Worm (Caenorhabditis elegans) whole organism, midembryonic: ENCODE data around the gene F23D12.4.

Experiments
- T22C8.4 ChIP-seq: fragments of 200-800 bp; sonication (Bioruptor generic); IDR thresholded peaks from 2 replicates; pipeline ENCODE4 v1.3.6; 2022; ENCODE audit warnings: missing genetic modification characterization, missing compliant biosample characterization
- cog-1 ChIP-seq: sonication (generic microtip); optimal IDR thresholded peaks from 2 replicates; lab custom pipeline; 2016; ENCODE audit warnings: missing genetic modification characterization, missing compliant biosample characterization
- flt-1 ChIP-seq: fragments of 200-800 bp; sonication (Bioruptor generic); IDR thresholded peaks from 2 replicates; pipeline ENCODE4 v1.3.6; 2022; ENCODE audit warnings: missing genetic modification characterization, missing compliant biosample characterization
- med-1 ChIP-seq: sonication (generic microtip); optimal IDR thresholded peaks from 2 replicates; lab custom pipeline; 2017; ENCODE audit warnings: missing genetic modification characterization, mild to moderate bottlenecking, missing compliant biosample characterization, antibody characterized with exemption, missing genetic modification reagents; ENCODE audit not compliant: insufficient read depth
- ref-1 ChIP-seq: fragments of 200-800 bp; sonication (Bioruptor generic); conservative IDR thresholded peaks from 2 replicates; pipeline ENCODE4 v1.3.6; 2022; ENCODE audit warnings: missing genetic modification reagents, missing genetic modification characterization, missing compliant biosample characterization
- tab-1 ChIP-seq: fragments of 200-800 bp; sonication (Bioruptor generic); IDR thresholded peaks from 2 replicates; pipeline ENCODE4 v1.3.6; 2022; ENCODE audit warnings: missing genetic modification characterization, missing compliant biosample characterization
- ztf-23 ChIP-seq: fragments of 200-800 bp; sonication (Bioruptor generic); IDR thresholded peaks from 2 replicates; pipeline ENCODE4 v1.3.6; 2022; ENCODE audit warnings: missing genetic modification reagents, missing genetic modification characterization, missing compliant biosample characterization
- ztf-29 ChIP-seq: fragments of 200-800 bp; sonication (Bioruptor generic); IDR thresholded peaks from 2 replicates; pipeline ENCODE4 v1.3.6; 2022; ENCODE audit warnings: missing genetic modification reagents, missing genetic modification characterization, missing compliant biosample characterization

DNA sequence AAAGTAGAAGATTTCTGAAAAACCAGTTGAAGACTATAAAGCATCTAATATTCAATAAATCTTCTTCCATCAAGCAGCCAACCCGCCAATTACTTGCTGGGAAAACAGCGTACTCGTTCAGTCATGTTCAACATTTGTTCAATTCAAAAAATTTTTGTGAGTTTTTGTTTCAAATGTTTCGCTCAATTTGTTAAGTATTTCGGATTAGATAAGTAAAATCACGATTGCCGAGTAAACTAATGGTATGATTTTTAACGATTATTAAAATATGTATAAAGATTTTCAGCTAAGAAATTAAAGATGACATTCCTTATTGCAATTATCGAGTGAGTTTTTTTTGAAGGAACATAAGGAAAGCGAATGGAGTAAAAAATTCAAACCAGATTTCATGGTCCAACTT, 25.9 kb downstream of the F23D12.4 start, which contains the start of gene M163.10:
- TF ChIP-seq ref-1: no peak
- TF ChIP-seq flt-1 (GFP tag; lab: Robert Waterston, UW): no peak
- TF ChIP-seq ztf-29: no peak
- no peak for TF ChIP-seq med-1 (GFP tag; lab: Kevin White, UChicago)
- no peak for TF ChIP-seq ztf-23 (GFP tag; lab: Robert Waterston, UW)
- TF ChIP-seq T22C8.4 (GFP tag; lab: Robert Waterston, UW): no peak
- no peak for TF ChIP-seq cog-1 (tag; lab: Kevin White, UChicago)
- no peak for TF ChIP-seq tab-1 (GFP tag; lab: Robert Waterston, UW)
